Worm (Caenorhabditis elegans): ENCODE measurements around the gene spsb-1.

spsb-1 gene

ce11 chrII:15258668-15259067 is 62.1 kb downstream of the spsb-1 start (continued):
- TF ChIP-seq grh-1 (GFP tag; IDR thresholded peaks at IDR 0.05): no peak
- no peak for TF ChIP-seq unc-30 (tag; optimal IDR thresholded peaks at IDR 0.05)
- no peak for TF ChIP-seq unc-130 (tag; optimal IDR thresholded peaks at IDR 0.05)
- no peak for TF ChIP-seq nhr-237 (tag; optimal IDR thresholded peaks at IDR 0.05)
- TF ChIP-seq C16A3.4 (tag; optimal IDR thresholded peaks at IDR 0.05): no peak
- no peak for TF ChIP-seq ces-1 (GFP tag; optimal IDR thresholded peaks at IDR 0.05)
- TF ChIP-seq ama-1 (optimal IDR thresholded peaks at IDR 0.05): no peak
- no peak for TF ChIP-seq ets-5 (GFP tag; IDR thresholded peaks at IDR 0.05)
- no peak for TF ChIP-seq lir-3 (tag; optimal IDR thresholded peaks at IDR 0.05; ENCODE audit: poor library complexity)
- TF ChIP-seq ceh-82 (tag; optimal IDR thresholded peaks at IDR 0.05): peak in 1 of 3 experiments; percentile 12
- no peak for TF ChIP-seq C04F5.9 (tag; optimal IDR thresholded peaks at IDR 0.05)

- TF ChIP-seq egl-27 (tag; optimal IDR thresholded peaks at IDR 0.05) (no peak), blmp-1 (tag; optimal IDR thresholded peaks at IDR 0.05) (peak; percentile 89), ama-1 (optimal IDR thresholded peaks at IDR 0.05) (no peak)
Measured at ce11 chrII:15260551-15260950, 64.0 kb downstream of the spsb-1 start.

- TF ChIP-seq F16B12.6 (tag; optimal IDR thresholded peaks at IDR 0.05) (no peak), zip-4 (GFP tag; optimal IDR thresholded peaks at IDR 0.05) (no peak), mab-9 (GFP tag; IDR thresholded peaks at IDR 0.05) (no peak), blmp-1 (tag; optimal IDR thresholded peaks at IDR 0.05) (no peak), nhr-19 (GFP tag; conservative IDR thresholded peaks at IDR 0.05) (no peak), ceh-88 (GFP tag; IDR thresholded peaks at IDR 0.05) (no peak), tbx-2 (tag; optimal IDR thresholded peaks at IDR 0.05) (no peak)
Measured at ce11 chrII:15261082-15261481, 64.5 kb downstream of the spsb-1 start.

- no peak for TF ChIP-seq unc-130 (tag; optimal IDR thresholded peaks at IDR 0.05)
- TF ChIP-seq grh-1 (GFP tag; IDR thresholded peaks at IDR 0.05): peak; percentile 44
- TF ChIP-seq mdl-1 (tag; optimal IDR thresholded peaks at IDR 0.05): peak in 1 of 2 experiments; percentile 79
- peak; percentile 28 for TF ChIP-seq irx-1 (tag; optimal IDR thresholded peaks at IDR 0.05)
- peak; percentile 75 for TF ChIP-seq mep-1 (tag; optimal IDR thresholded peaks at IDR 0.05)
- TF ChIP-seq skn-1 (tag; optimal IDR thresholded peaks at IDR 0.05): peak; percentile 31
- peak; percentile 93 for TF ChIP-seq nhr-77 (tag; optimal IDR thresholded peaks at IDR 0.05)
- TF ChIP-seq ztf-11 (tag; optimal IDR thresholded peaks at IDR 0.05): peak in 1 of 2 experiments; percentile 14
- peak; percentile 62 for TF ChIP-seq C16A3.4 (tag; optimal IDR thresholded peaks at IDR 0.05)
- peak; percentile 83 for TF ChIP-seq nhr-20 (tag; optimal IDR thresholded peaks at IDR 0.05)
- no peak for TF ChIP-seq lin-15B (tag; optimal IDR thresholded peaks at IDR 0.05)
- TF ChIP-seq elt-3 (tag; optimal IDR thresholded peaks at IDR 0.05): peak in 4 of 6 experiments; percentile 8 to 84 (median 66)
- TF ChIP-seq jun-1 (tag; optimal IDR thresholded peaks at IDR 0.05): peak; percentile 59
- TF ChIP-seq dpl-1 (GFP tag; optimal IDR thresholded peaks at IDR 0.05): peak; percentile 37 to 53 (median 47)
- peak in 2 of 3 experiments; percentile 26 to 38 for TF ChIP-seq ceh-82 (tag; optimal IDR thresholded peaks at IDR 0.05)
- peak; percentile 44 to 71 for TF ChIP-seq lsy-2 (tag; optimal IDR thresholded peaks at IDR 0.05)
- TF ChIP-seq tbx-2 (tag; optimal IDR thresholded peaks at IDR 0.05): peak; percentile 64
- no peak for TF ChIP-seq tlp-1 (tag; optimal IDR thresholded peaks at IDR 0.05)
- peak; percentile 29 for TF ChIP-seq swsn-7 (tag; optimal IDR thresholded peaks at IDR 0.05)
- peak; percentile 19 for TF ChIP-seq xbp-1 (tag; optimal IDR thresholded peaks at IDR 0.05)
- TF ChIP-seq lin-14 (GFP tag; optimal IDR thresholded peaks at IDR 0.05): peak; percentile 88
- peak; percentile 8 for TF ChIP-seq snpc-4 (tag; optimal IDR thresholded peaks at IDR 0.05)
- peak; percentile 72 for TF ChIP-seq nhr-71 (tag; optimal IDR thresholded peaks at IDR 0.05)
- TF ChIP-seq lin-35 (GFP tag; optimal IDR thresholded peaks at IDR 0.05): peak; percentile 25 to 76
- no peak for TF ChIP-seq isw-1 (GFP tag; IDR thresholded peaks at IDR 0.05)
- no peak for TF ChIP-seq vab-15 (tag; optimal IDR thresholded peaks at IDR 0.05)
- TF ChIP-seq hlh-17 (GFP tag; optimal IDR thresholded peaks at IDR 0.05; ENCODE audit: borderline replicate concordance): no peak
- TF ChIP-seq snu-23 (GFP tag; optimal IDR thresholded peaks at IDR 0.05): peak; percentile 80
- 0 out of 2 replicates have a peak, but pooled peaks have one; percentile 41 for TF ChIP-seq nhr-19 (GFP tag; conservative IDR thresholded peaks at IDR 0.05)
- no peak for TF ChIP-seq ztf-4 (tag; optimal IDR thresholded peaks at IDR 0.05)
- TF ChIP-seq fos-1 (tag; optimal IDR thresholded peaks at IDR 0.05): peak; percentile 8
- no peak for TF ChIP-seq pqm-1 (tag; optimal IDR thresholded peaks at IDR 0.05)
- no peak for TF ChIP-seq sptf-1 (tag; optimal IDR thresholded peaks at IDR 0.05)
Measured at ce11 chrII:15263054-15263755, 66.7 kb downstream of the spsb-1 start.

Measured in whole organism, L1 larva.